Worm (Caenorhabditis elegans) whole organism, L3 larva: Measurements from ENCODE around the gene lips-5.

Experiments used
- aly-2 ChIP-seq: fragments of 150-350 bp; optimal IDR thresholded peaks from 2 replicates; lab custom pipeline; 2014; ENCODE audit warnings: missing biosample characterization, missing genetic modification characterization
- ceh-82 ChIP-seq: fragments of 150-350 bp; optimal IDR thresholded peaks from 2 replicates; lab custom pipeline; 2014; ENCODE audit warnings: missing biosample characterization, missing genetic modification characterization
- ceh-9 ChIP-seq: sonication (generic microtip); optimal IDR thresholded peaks from 2 replicates; lab custom pipeline; 2018; ENCODE audit warnings: missing biosample characterization, missing genetic modification characterization
- egl-27 ChIP-seq: sonication (generic microtip); optimal IDR thresholded peaks from 4 replicates; lab custom pipeline; 2017; ENCODE audit warnings: missing biosample characterization, missing genetic modification reagents, missing genetic modification characterization
- fos-1 ChIP-seq: fragments of 150-350 bp; optimal IDR thresholded peaks from 2 replicates; lab custom pipeline; 2014; ENCODE audit warnings: missing biosample characterization, missing genetic modification characterization
- mdl-1 ChIP-seq: fragments of 150-350 bp; optimal IDR thresholded peaks from 2 replicates; lab custom pipeline; 2014; ENCODE audit warnings: missing biosample characterization, missing genetic modification characterization
- nhr-28 ChIP-seq: fragments of 150-350 bp; optimal IDR thresholded peaks from 2 replicates; lab custom pipeline; 2014; ENCODE audit warnings: missing biosample characterization, missing genetic modification characterization
- pqm-1 ChIP-seq: fragments of 150-350 bp; optimal IDR thresholded peaks from 2 replicates; lab custom pipeline; 2017; ENCODE audit warnings: missing biosample characterization, missing genetic modification characterization, inconsistent platforms
- skn-1 ChIP-seq: fragments of 150-350 bp; optimal IDR thresholded peaks from 2 replicates; lab custom pipeline; 2014; ENCODE audit warnings: missing biosample characterization, missing genetic modification characterization
- snpc-4 ChIP-seq: fragments of 150-350 bp; optimal IDR thresholded peaks from 2 replicates; lab custom pipeline; 2014; ENCODE audit warnings: missing biosample characterization, missing genetic modification characterization
- unc-39 ChIP-seq: sonication (generic microtip); optimal IDR thresholded peaks from 4 replicates; lab custom pipeline; 2017; ENCODE audit warnings: missing biosample characterization, missing genetic modification characterization
- zag-1 ChIP-seq: fragments of 150-350 bp; optimal IDR thresholded peaks from 2 replicates; lab custom pipeline; 2014; ENCODE audit warnings: missing biosample characterization, missing genetic modification characterization

- no peak for TF ChIP-seq pqm-1 (tag; lab: Kevin White, UChicago)
- TF ChIP-seq nhr-28 (tag; lab: Kevin White, UChicago), result no peak
- TF ChIP-seq ceh-82 (tag; lab: Kevin White, UChicago), result no peak
- TF ChIP-seq egl-27, result no peak
- TF ChIP-seq fos-1 (tag; lab: Kevin White, UChicago), result no peak
- TF ChIP-seq mdl-1 (tag; lab: Kevin White, UChicago), result no peak
- TF ChIP-seq skn-1 (tag; lab: Kevin White, UChicago), result no peak
- TF ChIP-seq unc-39 (tag; lab: Kevin White, UChicago), result no peak
- TF ChIP-seq aly-2 (tag; lab: Kevin White, UChicago), result no peak
- no peak for TF ChIP-seq snpc-4 (tag; lab: Kevin White, UChicago)
- TF ChIP-seq zag-1 (tag; lab: Kevin White, UChicago), result no peak
- no peak for TF ChIP-seq ceh-9 (tag; lab: Kevin White, UChicago)
Observed at ce11 chrIV:11812017-11812416, 38.5 kb upstream of the lips-5 start.
